Fruit fly (Drosophila melanogaster) whole organism, embryonic: Measurements from ENCODE around the gene CG34436.

ENCODE experiments used
- Adf1 ChIP-seq: fragments of 200-800 bp; sonication (Bioruptor generic); IDR thresholded peaks from 2 replicates; pipeline ENCODE4 v1.3.6; 2022; ENCODE audit warnings: missing biosample characterization, missing genetic modification characterization
- Atf3 ChIP-seq: fragments of 200-800 bp; sonication (Bioruptor generic); optimal IDR thresholded peaks from 3 replicates; lab custom pipeline; 2016; ENCODE audit warnings: missing biosample characterization, missing genetic modification characterization
- Awh ChIP-seq: fragments of 200-800 bp; sonication (Bioruptor generic); IDR thresholded peaks from 2 replicates; pipeline ENCODE4, ENCODE4 v1.3.6; 2022; ENCODE audit warnings: missing biosample characterization, missing genetic modification characterization
- CG10654 ChIP-seq: fragments of 200-800 bp; sonication (Bioruptor generic); optimal IDR thresholded peaks from 2 replicates; lab custom pipeline; 2016; ENCODE audit warnings: missing biosample characterization, missing genetic modification characterization
- CG10959 ChIP-seq: fragments of 200-800 bp; sonication (Bioruptor generic); IDR thresholded peaks from 2 replicates; pipeline ENCODE4 v1.3.6; 2022; ENCODE audit warnings: missing biosample characterization, missing genetic modification characterization
- CG11696 ChIP-seq: fragments of 200-800 bp; sonication (Bioruptor generic); IDR thresholded peaks from 2 replicates; pipeline ENCODE4 v1.3.6; 2022; ENCODE audit warnings: missing biosample characterization, missing genetic modification characterization
- CG12391 ChIP-seq: fragments of 200-800 bp; sonication (Bioruptor generic); optimal IDR thresholded peaks from 3 replicates; lab custom pipeline; 2018; ENCODE audit warnings: missing biosample characterization, mild to moderate bottlenecking, missing genetic modification characterization, moderate library complexity
- CG13296 ChIP-seq: fragments of 200-800 bp; sonication (Bioruptor generic); optimal IDR thresholded peaks from 3 replicates; lab custom pipeline; 2018; ENCODE audit warnings: missing biosample characterization, mild to moderate bottlenecking, missing genetic modification characterization
- CG13424 ChIP-seq: fragments of 200-800 bp; sonication (Bioruptor generic); optimal IDR thresholded peaks from 2 replicates; lab custom pipeline; 2019; ENCODE audit warnings: missing biosample characterization, mild to moderate bottlenecking, missing genetic modification characterization, moderate library complexity
- CG14050 ChIP-seq: fragments of 200-800 bp; sonication (Bioruptor generic); IDR thresholded peaks from 3 replicates; pipeline ENCODE4 v1.3.6; 2022; ENCODE audit warnings: missing biosample characterization, missing genetic modification characterization
- CG15601 ChIP-seq: fragments of 200-800 bp; sonication (Bioruptor generic); optimal IDR thresholded peaks from 3 replicates; lab custom pipeline; 2019; ENCODE audit warnings: missing biosample characterization, mild to moderate bottlenecking, missing genetic modification characterization, moderate library complexity
- CG15696 ChIP-seq: fragments of 200-800 bp; sonication (Bioruptor generic); optimal IDR thresholded peaks from 2 replicates; lab custom pipeline; 2019; ENCODE audit warnings: missing biosample characterization, mild to moderate bottlenecking, missing genetic modification characterization, moderate library complexity
- CG1603 ChIP-seq: fragments of 200-800 bp; sonication (Bioruptor generic); optimal IDR thresholded peaks from 2 replicates; lab custom pipeline; 2019; ENCODE audit warnings: missing biosample characterization, mild to moderate bottlenecking, missing genetic modification characterization, moderate library complexity
- CG2889 ChIP-seq: fragments of 200-800 bp; sonication (Bioruptor generic); IDR thresholded peaks from 3 replicates; pipeline ENCODE4 v1.3.6; 2022; ENCODE audit warnings: missing biosample characterization, missing genetic modification characterization
- CG43689 ChIP-seq: fragments of 200-800 bp; sonication (Bioruptor generic); IDR thresholded peaks from 2 replicates; pipeline ENCODE4 v1.3.6; 2022; ENCODE audit warnings: missing biosample characterization, missing genetic modification characterization
- CG4730 ChIP-seq: fragments of 200-800 bp; sonication (Bioruptor generic); IDR thresholded peaks from 2 replicates; pipeline ENCODE4 v1.3.6; 2022; ENCODE audit warnings: missing biosample characterization, missing genetic modification characterization
- CG6854 ChIP-seq: fragments of 200-800 bp; sonication (Bioruptor generic); optimal IDR thresholded peaks from 3 replicates; lab custom pipeline; 2017; ENCODE audit warnings: missing biosample characterization, mild to moderate bottlenecking, missing genetic modification characterization
- CG7928 ChIP-seq: fragments of 200-800 bp; sonication (Bioruptor generic); optimal IDR thresholded peaks from 2 replicates; lab custom pipeline; 2017; ENCODE audit warnings: missing biosample characterization, mild to moderate bottlenecking, missing genetic modification characterization
- Chrac-16 ChIP-seq: fragments of 200-800 bp; sonication (Bioruptor generic); optimal IDR thresholded peaks from 3 replicates; lab custom pipeline; 2016; ENCODE audit warnings: missing biosample characterization, missing genetic modification characterization
- CkIIα-i1 ChIP-seq: fragments of 200-800 bp; sonication (Bioruptor generic); IDR thresholded peaks from 2 replicates; pipeline ENCODE4 v1.3.6; 2022; ENCODE audit warnings: missing biosample characterization, missing genetic modification characterization
- Dbx ChIP-seq: fragments of 200-800 bp; sonication (Bioruptor generic); IDR thresholded peaks from 3 replicates; pipeline ENCODE4 v1.3.6; 2022; ENCODE audit warnings: missing biosample characterization, missing genetic modification characterization
- Dip2 ChIP-seq: fragments of 200-800 bp; sonication (Bioruptor generic); IDR thresholded peaks from 2 replicates; pipeline ENCODE4 v1.3.6; 2022; ENCODE audit warnings: missing biosample characterization, missing genetic modification characterization
- HLHmδ ChIP-seq: fragments of 200-800 bp; sonication (Bioruptor generic); optimal IDR thresholded peaks from 2 replicates; lab custom pipeline; 2018; ENCODE audit warnings: missing biosample characterization, mild to moderate bottlenecking, missing genetic modification characterization, moderate library complexity
- Hmr ChIP-seq: fragments of 200-800 bp; sonication (Bioruptor generic); optimal IDR thresholded peaks from 3 replicates; lab custom pipeline; 2017; ENCODE audit warnings: mild to moderate bottlenecking, missing biosample characterization, missing genetic modification reagents, missing genetic modification characterization
- Hr51 ChIP-seq, 2 experiments: fragments of 200-800 bp; sonication (Bioruptor generic); optimal IDR thresholded peaks; 2 replicates in 1 of 2; 3 replicates in 1 of 2; lab custom pipeline; 2016 to 2018; ENCODE audit warnings: missing biosample characterization in 2 of 2, missing genetic modification characterization in 2 of 2, mild to moderate bottlenecking in 1 of 2, moderate library complexity in 1 of 2
- Lpt ChIP-seq: fragments of >200 bp; optimal IDR thresholded peaks from 2 replicates; lab custom pipeline; 2018; ENCODE audit warnings: missing biosample characterization, missing genetic modification characterization
- NC2β ChIP-seq: fragments of 200-800 bp; sonication (Bioruptor generic); optimal IDR thresholded peaks from 2 replicates; lab custom pipeline; 2016; ENCODE audit warnings: missing biosample characterization, missing genetic modification characterization
- Spps ChIP-seq: fragments of 200-800 bp; sonication (Bioruptor generic); optimal IDR thresholded peaks from 2 replicates; lab custom pipeline; 2018; ENCODE audit warnings: missing biosample characterization, mild to moderate bottlenecking, missing genetic modification characterization
- Sry-δ ChIP-seq: fragments of 200-800 bp; sonication (Bioruptor generic); optimal IDR thresholded peaks from 2 replicates; lab custom pipeline; 2016; ENCODE audit warnings: missing biosample characterization, missing genetic modification characterization
- Usf ChIP-seq: fragments of 200-800 bp; sonication (Bioruptor generic); optimal IDR thresholded peaks from 2 replicates; lab custom pipeline; 2017; ENCODE audit warnings: missing genotype, missing biosample characterization, missing genetic modification characterization
- ab ChIP-seq: fragments of 200-800 bp; sonication (Bioruptor generic); optimal IDR thresholded peaks from 2 replicates; lab custom pipeline; 2016; ENCODE audit warnings: missing biosample characterization, missing genetic modification characterization
- al ChIP-seq: fragments of 200-800 bp; sonication (Bioruptor generic); IDR thresholded peaks from 2 replicates; pipeline ENCODE4 v1.3.6; 2022; ENCODE audit warnings: missing biosample characterization, missing genetic modification characterization
- amos ChIP-seq: fragments of 200-800 bp; sonication (Bioruptor generic); IDR thresholded peaks from 2 replicates; pipeline ENCODE4 v1.3.6; 2022; ENCODE audit warnings: missing biosample characterization, missing genetic modification characterization; ENCODE audit not compliant: partially characterized antibody
- aop ChIP-seq: fragments of 200-800 bp; sonication (Bioruptor generic); IDR thresholded peaks from 2 replicates; pipeline ENCODE4 v1.3.6; 2022; ENCODE audit warnings: missing biosample characterization, missing genetic modification characterization
- corto ChIP-seq: fragments of 200-800 bp; sonication (Bioruptor generic); optimal IDR thresholded peaks from 2 replicates; lab custom pipeline; 2016; ENCODE audit warnings: missing biosample characterization, mild to moderate bottlenecking, missing genetic modification characterization, moderate library complexity
- emc ChIP-seq: fragments of 200-800 bp; sonication (Bioruptor generic); optimal IDR thresholded peaks from 2 replicates; lab custom pipeline; 2016; ENCODE audit warnings: missing biosample characterization, missing genetic modification characterization
- gem ChIP-seq: fragments of 200-800 bp; sonication (Bioruptor generic); optimal IDR thresholded peaks from 2 replicates; lab custom pipeline; 2019; ENCODE audit warnings: missing biosample characterization, mild to moderate bottlenecking, missing genetic modification characterization, moderate library complexity
- ind ChIP-seq: fragments of 200-800 bp; sonication (Bioruptor generic); optimal IDR thresholded peaks from 3 replicates; lab custom pipeline; 2016; ENCODE audit warnings: missing biosample characterization, missing genetic modification characterization
- knrl ChIP-seq: fragments of 200-800 bp; sonication (Bioruptor generic); IDR thresholded peaks from 3 replicates; pipeline ENCODE4 v1.3.6; 2022; ENCODE audit warnings: missing biosample characterization, missing genetic modification characterization; ENCODE audit not compliant: partially characterized antibody
- lilli ChIP-seq: fragments of 200-800 bp; sonication (Bioruptor generic); optimal IDR thresholded peaks from 3 replicates; lab custom pipeline; 2016; ENCODE audit warnings: missing biosample characterization, missing genetic modification characterization
- luna ChIP-seq: fragments of 200-800 bp; sonication (Bioruptor generic); optimal IDR thresholded peaks from 2 replicates; lab custom pipeline; 2016; ENCODE audit warnings: missing biosample characterization, missing genetic modification characterization
- nerfin-1 ChIP-seq: fragments of 200-800 bp; sonication (Bioruptor generic); optimal IDR thresholded peaks from 3 replicates; lab custom pipeline; 2019; ENCODE audit warnings: missing biosample characterization, mild to moderate bottlenecking, missing genetic modification characterization, moderate library complexity
- nerfin-2 ChIP-seq: fragments of 200-800 bp; sonication (Bioruptor generic); IDR thresholded peaks from 2 replicates; pipeline ENCODE4 v1.3.6; 2022; ENCODE audit warnings: missing biosample characterization, missing genetic modification characterization; ENCODE audit not compliant: partially characterized antibody
- sens ChIP-seq: fragments of 200-800 bp; sonication (Bioruptor generic); peaks from one replicate; lab custom pipeline; 2016; ENCODE audit warnings: missing biosample characterization, missing genetic modification characterization
- sima ChIP-seq: fragments of 200-800 bp; sonication (Bioruptor generic); optimal IDR thresholded peaks from 2 replicates; lab custom pipeline; 2016; ENCODE audit warnings: missing biosample characterization, missing genetic modification characterization
- sna ChIP-seq: fragments of 200-800 bp; sonication (Bioruptor generic); IDR thresholded peaks from 2 replicates; pipeline ENCODE4 v1.3.6; 2022; ENCODE audit warnings: missing biosample characterization, missing genetic modification characterization; ENCODE audit not compliant: partially characterized antibody
- unc-4 ChIP-seq: fragments of 200-800 bp; sonication (Bioruptor generic); IDR thresholded peaks from 2 replicates; pipeline ENCODE4 v1.3.6; 2022; ENCODE audit warnings: missing biosample characterization, missing genetic modification characterization; ENCODE audit not compliant: partially characterized antibody
- wek ChIP-seq: fragments of 200-800 bp; sonication (Bioruptor generic); optimal IDR thresholded peaks from 3 replicates; lab custom pipeline; 2018; ENCODE audit warnings: missing biosample characterization, mild to moderate bottlenecking, missing genetic modification characterization, moderate library complexity
- yki ChIP-seq: fragments of >200 bp; optimal IDR thresholded peaks from 3 replicates; lab custom pipeline; 2018

The CG34436 gene

DNA sequence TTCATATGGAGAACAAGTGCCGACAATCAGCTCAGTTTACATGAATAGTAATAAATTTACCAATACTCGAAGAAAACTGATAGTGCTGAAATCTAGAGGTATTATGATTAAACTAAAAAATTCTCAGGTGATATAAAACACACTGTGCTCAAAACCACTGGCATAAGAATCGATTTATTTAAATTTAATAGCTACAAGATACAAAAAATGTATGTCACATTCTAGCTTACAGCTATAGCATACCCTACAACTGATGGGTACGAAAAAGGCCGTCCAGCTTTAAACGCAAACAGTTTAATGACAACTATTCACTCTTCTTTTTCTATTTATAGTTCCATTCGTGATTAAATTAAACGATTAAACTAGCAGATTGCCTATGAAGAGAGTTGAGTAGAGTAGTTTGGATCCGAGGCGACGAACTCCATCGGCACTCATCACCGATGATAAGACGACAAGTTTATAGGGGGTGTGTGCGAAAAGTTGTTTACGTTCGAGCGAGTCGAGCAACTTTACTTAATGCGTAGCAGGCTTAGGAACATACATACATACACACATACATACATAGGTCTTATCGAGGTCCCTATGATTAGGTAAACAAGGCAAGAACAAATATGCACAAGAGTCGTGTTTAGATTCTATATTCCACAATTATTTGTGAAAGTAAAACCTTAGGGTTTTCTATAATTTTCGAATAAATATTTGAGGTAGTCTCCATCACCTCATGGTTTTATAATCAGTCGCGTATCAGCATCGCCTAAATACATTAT lies 46.6 kb downstream of the CG34436 start (continued):
- peak; percentile 27 to 72 for TF ChIP-seq Hr51 (GFP tag; optimal IDR thresholded peaks at IDR 0.05; lab: Kevin White, UChicago)
- peak; percentile 64; the same call in 2 of the 3 replicates for TF ChIP-seq CG2889 (GFP tag; lab: Robert Waterston, UW)
- TF ChIP-seq corto (GFP tag; lab: Kevin White, UChicago), result no peak
- peak; percentile 16 for TF ChIP-seq Atf3 (GFP tag; lab: Kevin White, UChicago)
- no peak for TF ChIP-seq CkIIα-i1 (GFP tag; lab: Robert Waterston, UW)
- peak; percentile 83 for TF ChIP-seq NC2β
- TF ChIP-seq CG7928 (GFP tag; lab: Kevin White, UChicago), result no peak
- no peak for TF ChIP-seq yki (lab: Kevin White, UChicago)
- no peak for TF ChIP-seq knrl (GFP tag; lab: Robert Waterston, UW)
- TF ChIP-seq sens (GFP tag; lab: Kevin White, UChicago), result peak; percentile 98
- TF ChIP-seq gem (tag; lab: Kevin White, UChicago), result peak; percentile 70
- peak; percentile 21 for TF ChIP-seq CG13296 (GFP tag; lab: Kevin White, UChicago)
- TF ChIP-seq CG6854 (GFP tag; lab: Kevin White, UChicago), result peak; percentile 3
- TF ChIP-seq Sry-δ (GFP tag; lab: Kevin White, UChicago), result peak; percentile 52
- no peak for TF ChIP-seq nerfin-2 (GFP tag; lab: Robert Waterston, UW)
- 0 out of 2 replicates have a peak, but pooled peaks have one; percentile 28 for TF ChIP-seq CG43689 (GFP tag; lab: Robert Waterston, UW)
- peak; percentile 46 for TF ChIP-seq CG12391
- TF ChIP-seq Dip2 (GFP tag; lab: Robert Waterston, UW), result no peak
- peak; percentile 36 for TF ChIP-seq Chrac-16 (GFP tag; lab: Kevin White, UChicago)
- TF ChIP-seq emc (GFP tag; lab: Kevin White, UChicago), result no peak
- peak; percentile 55 for TF ChIP-seq Adf1 (GFP tag; lab: Robert Waterston, UW)
- TF ChIP-seq al, result peak; percentile 80
- TF ChIP-seq ab (GFP tag; lab: Kevin White, UChicago), result peak; percentile 37
- TF ChIP-seq HLHmδ (GFP tag; lab: Kevin White, UChicago), result peak; percentile 42
- peak; percentile 62 for TF ChIP-seq Hmr (GFP tag; lab: Kevin White, UChicago)
- TF ChIP-seq unc-4 (GFP tag; lab: Robert Waterston, UW), result no peak
- TF ChIP-seq CG14050, result peak; percentile 26; the same call in 2 of the 3 replicates
- TF ChIP-seq CG4730 (GFP tag; lab: Robert Waterston, UW), result peak; percentile 59; the same call in 1 of the 2 replicates
- peak; percentile 75 for TF ChIP-seq CG10654 (GFP tag; lab: Kevin White, UChicago)
- peak; percentile 80 for TF ChIP-seq lilli
- TF ChIP-seq Usf, result no peak
- peak; percentile 36 for TF ChIP-seq Spps (tag; lab: Kevin White, UChicago)
- peak; percentile 43 for TF ChIP-seq CG11696
- no peak for TF ChIP-seq aop (GFP tag; lab: Robert Waterston, UW)
- peak; percentile 67 for TF ChIP-seq nerfin-1
- TF ChIP-seq Lpt, result no peak
- no peak for TF ChIP-seq sna
- peak; percentile 51 for TF ChIP-seq sima (GFP tag; lab: Kevin White, UChicago)
- TF ChIP-seq CG10959 (GFP tag; lab: Robert Waterston, UW), result peak; percentile 81
- no peak for TF ChIP-seq amos (GFP tag; lab: Robert Waterston, UW)
- peak; percentile 75; the same call in 2 of the 3 replicates for TF ChIP-seq Dbx (GFP tag; lab: Robert Waterston, UW)
- peak; percentile 48 for TF ChIP-seq ind (GFP tag; lab: Kevin White, UChicago)
- TF ChIP-seq Awh (GFP tag; lab: Robert Waterston, UW), result peak; percentile 85
- peak; percentile 30 for TF ChIP-seq luna
- peak; percentile 66 for TF ChIP-seq CG1603 (tag; lab: Kevin White, UChicago)
- peak; percentile 47 for TF ChIP-seq CG13424
- peak; percentile 75 for TF ChIP-seq CG15601 (tag; lab: Kevin White, UChicago)
- TF ChIP-seq wek (GFP tag; lab: Kevin White, UChicago), result peak; percentile 79
- peak; percentile 94 for TF ChIP-seq CG15696 (tag; lab: Kevin White, UChicago)
